Worm (Caenorhabditis elegans) whole organism, early embryonic: ENCODE data around the gene elpc-2.

Experiments used
- F13C5.2 ChIP-seq: sonication (generic microtip); optimal IDR thresholded peaks from 2 replicates; lab custom pipeline; 2017; ENCODE audit warnings: mild to moderate bottlenecking, missing genetic modification characterization, inconsistent platforms, missing compliant biosample characterization
- ama-1 ChIP-seq: fragments of 150-350 bp; optimal IDR thresholded peaks from 2 replicates; lab custom pipeline; 2014
- ceh-13 ChIP-seq: fragments of 200-800 bp; sonication (Bioruptor generic); optimal IDR thresholded peaks from 2 replicates; lab custom pipeline; 2018; ENCODE audit warnings: mild to moderate bottlenecking, missing genetic modification characterization, missing compliant biosample characterization
- flt-1 ChIP-seq: fragments of 200-800 bp; sonication (Bioruptor generic); IDR thresholded peaks from 2 replicates; pipeline ENCODE4 v1.3.6; 2022; ENCODE audit warnings: missing genetic modification characterization, missing compliant biosample characterization
- hmg-4 ChIP-seq: fragments of 200-800 bp; sonication (Bioruptor generic); optimal IDR thresholded peaks from 2 replicates; lab custom pipeline; 2018; ENCODE audit warnings: mild to moderate bottlenecking, missing genetic modification characterization, missing compliant biosample characterization
- pes-1 ChIP-seq: fragments of 200-800 bp; sonication (Bioruptor generic); IDR thresholded peaks from 2 replicates; pipeline ENCODE4 v1.3.6; 2022; ENCODE audit warnings: missing genetic modification reagents, missing genetic modification characterization, missing compliant biosample characterization
- sea-1 ChIP-seq: fragments of 200-800 bp; sonication (Bioruptor generic); conservative IDR thresholded peaks from 2 replicates; pipeline ENCODE4 v1.3.6; 2022; ENCODE audit warnings: missing genetic modification characterization, missing compliant biosample characterization

- TF ChIP-seq flt-1 (GFP tag; lab: Robert Waterston, UW) (no peak), sea-1 (GFP tag; lab: Robert Waterston, UW) (no peak), ama-1 (lab: Kevin White, UChicago) (no peak), pes-1 (GFP tag; lab: Robert Waterston, UW) (no peak), ceh-13 (GFP tag; lab: Kevin White, UChicago) (no peak), hmg-4 (GFP tag; lab: Kevin White, UChicago) (no peak), F13C5.2 (tag; lab: Kevin White, UChicago) (no peak)
These were observed 20.9 kb upstream of the elpc-2 start for ce11 chrIII:12652609-12653008.
